Worm (Caenorhabditis elegans) whole organism, L1 larva: Measurements from ENCODE around the gene W02D7.4.

ENCODE experiments used
- C04F5.9 ChIP-seq: sonication (generic microtip); optimal IDR thresholded peaks from 2 replicates; lab custom pipeline; 2016; ENCODE audit warnings: missing genetic modification characterization, missing compliant biosample characterization
- ama-1 ChIP-seq: fragments of 150-350 bp; optimal IDR thresholded peaks from 2 replicates; lab custom pipeline; 2014
- blmp-1 ChIP-seq: fragments of 150-350 bp; optimal IDR thresholded peaks from 2 replicates; lab custom pipeline; 2014; ENCODE audit warnings: missing biosample characterization, missing genetic modification characterization
- ceh-63 ChIP-seq: fragments of 200-800 bp; sonication (Bioruptor generic); optimal IDR thresholded peaks from 2 replicates; lab custom pipeline; 2018; ENCODE audit warnings: mild to moderate bottlenecking, missing genetic modification characterization, missing compliant biosample characterization
- egl-27 ChIP-seq, 2 experiments: fragments of 150-350 bp in 1 of 2; sonication (generic microtip); optimal IDR thresholded peaks; 3 replicates each; lab custom pipeline; 2017 to 2018; ENCODE audit warnings: missing biosample characterization in 2 of 2, missing genetic modification characterization in 2 of 2, missing genetic modification reagents in 2 of 2
- elt-3 ChIP-seq, 6 experiments: fragments of 150-350 bp in 1 of 6; sonication (generic microtip); optimal IDR thresholded peaks; 2 replicates each; lab custom pipeline; 2017 to 2018; ENCODE audit warnings: missing biosample characterization in 6 of 6, missing genetic modification characterization in 6 of 6, inconsistent platforms in 1 of 6
- lsy-2 ChIP-seq, 2 experiments: fragments of 150-350 bp; optimal IDR thresholded peaks; 2 replicates each; lab custom pipeline; 2014; ENCODE audit warnings: missing biosample characterization in 2 of 2, missing genetic modification characterization in 2 of 2
- mep-1 ChIP-seq: fragments of 150-350 bp; optimal IDR thresholded peaks from 2 replicates; lab custom pipeline; 2014; ENCODE audit warnings: missing biosample characterization, missing genetic modification characterization
- nhr-12 ChIP-seq: sonication (generic microtip); optimal IDR thresholded peaks from 2 replicates; lab custom pipeline; 2017; ENCODE audit warnings: missing biosample characterization, missing genetic modification characterization
- nhr-19 ChIP-seq: fragments of 200-800 bp; sonication (Bioruptor generic); conservative IDR thresholded peaks from 2 replicates; pipeline ENCODE4 v1.3.6; 2022; ENCODE audit warnings: missing genetic modification characterization, missing compliant biosample characterization
- sptf-1 ChIP-seq: fragments of 150-350 bp; optimal IDR thresholded peaks from 2 replicates; lab custom pipeline; 2014; ENCODE audit warnings: missing biosample characterization, missing genetic modification characterization

DNA sequence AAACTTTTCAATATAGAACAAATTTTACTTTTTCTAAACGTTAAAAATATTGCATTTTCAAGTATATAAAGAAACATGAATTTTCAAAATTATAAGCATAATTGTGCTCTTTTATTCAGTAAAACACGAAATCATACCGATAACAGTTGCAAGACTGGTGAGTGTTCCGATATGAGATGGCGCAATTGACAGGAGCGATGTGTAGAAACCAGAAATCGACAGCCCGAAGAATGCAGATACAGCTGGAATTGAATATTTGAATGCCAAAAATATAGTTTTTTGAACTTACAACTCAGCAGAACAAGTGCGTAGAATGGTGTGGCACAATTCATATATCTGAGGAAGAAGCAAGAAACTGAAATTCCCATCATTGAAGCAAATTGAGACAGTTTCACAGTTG lies 14.5 kb downstream of the W02D7.4 start:
- TF ChIP-seq sptf-1: no peak
- no peak for TF ChIP-seq mep-1 (tag; lab: Kevin White, UChicago)
- TF ChIP-seq egl-27 (tag; optimal IDR thresholded peaks at IDR 0.05; lab: Kevin White, UChicago): no peak
- no peak for TF ChIP-seq elt-3 (tag; optimal IDR thresholded peaks at IDR 0.05; lab: Kevin White, UChicago)
- no peak for TF ChIP-seq nhr-19 (GFP tag; lab: Robert Waterston, UW)
- TF ChIP-seq nhr-12 (tag; lab: Kevin White, UChicago): no peak
- no peak for TF ChIP-seq ceh-63 (GFP tag; lab: Kevin White, UChicago)
- TF ChIP-seq lsy-2 (tag; optimal IDR thresholded peaks at IDR 0.05; lab: Kevin White, UChicago): no peak
- TF ChIP-seq blmp-1 (tag; lab: Kevin White, UChicago): no peak
- TF ChIP-seq C04F5.9 (tag; lab: Kevin White, UChicago): no peak
- no peak for TF ChIP-seq ama-1
